Fruit fly (Drosophila melanogaster): Measurements from ENCODE around the gene alpha-PheRS.

DNA sequence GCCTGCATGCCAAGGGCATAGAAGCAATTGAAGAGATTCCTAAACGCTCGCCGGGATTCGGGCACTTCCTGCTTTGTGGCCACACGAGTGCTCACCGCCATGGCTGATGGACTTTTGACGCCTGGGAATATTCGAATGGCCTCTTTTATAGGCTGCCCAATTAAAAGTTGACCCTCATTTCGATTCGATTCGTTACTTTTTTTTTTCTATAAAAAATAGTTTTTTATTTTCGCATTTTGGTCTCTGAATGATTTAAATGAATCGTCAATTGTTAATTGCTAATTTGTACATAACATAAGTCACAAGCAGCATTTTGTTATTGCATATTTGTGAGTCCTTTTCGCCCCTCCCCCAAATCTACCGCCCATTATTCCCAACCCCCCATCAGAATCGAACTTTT, 20.2 kb upstream of the alpha-PheRS start, which contains the start of gene Or7a:
- TF ChIP-seq h (optimal IDR thresholded peaks at IDR 0.05) (no peak), Sin3A (optimal IDR thresholded peaks at IDR 0.05) (no peak), insv (optimal IDR thresholded peaks at IDR 0.05) (no peak), psq (optimal IDR thresholded peaks at IDR 0.05) (no peak), ttk (optimal IDR thresholded peaks at IDR 0.05) (no peak)

Data from Kc167 (cell line).